ENCODE assay signal across 1 fruit fly cellular context in genomic region chr3L:5753605-5754365, dm6.
TF ChIP-seq lines count a peak whose summit lies in the region.

No protein-coding gene starts in this region.

TF ChIP-seq in whole organism, embryonic, 481 proteins besides CTCF, POLR2A, EP300 and RAD21 (continued from another document):
- TF ChIP-seq Dll (GFP tag; IDR thresholded peaks at IDR 0.05; lab: Robert Waterston, UW; ENCODE audit: partially characterized antibody), result no peak
- peak; percentile 7; the same call in 1 of the 2 replicates for TF ChIP-seq E2f2 (GFP tag; IDR thresholded peaks at IDR 0.05; lab: Robert Waterston, UW)
- TF ChIP-seq gcm2 (GFP tag; optimal IDR thresholded peaks at IDR 0.05; lab: Kevin White, UChicago), result no peak
- no peak for TF ChIP-seq CG11504 (tag; optimal IDR thresholded peaks at IDR 0.05; lab: Kevin White, UChicago)
- no peak for TF ChIP-seq CG3838 (GFP tag; optimal IDR thresholded peaks at IDR 0.05; lab: Kevin White, UChicago)
- TF ChIP-seq CG34376 (GFP tag; optimal IDR thresholded peaks at IDR 0.05; lab: Kevin White, UChicago), result peak; percentile 3
- TF ChIP-seq gro (GFP tag; optimal IDR thresholded peaks at IDR 0.05; lab: Kevin White, UChicago), result peak; percentile 3
- peak; percentile 30 for TF ChIP-seq sug (tag; optimal IDR thresholded peaks at IDR 0.05; lab: Kevin White, UChicago)
